Worm (Caenorhabditis elegans) whole organism, L4/young adult: ENCODE measurements around the gene C12D8.20.

Experiments
- W03F9.2 ChIP-seq: fragments of 150-350 bp; optimal IDR thresholded peaks from 2 replicates; lab custom pipeline; 2014; ENCODE audit warnings: missing biosample characterization, missing genetic modification characterization
- him-1 ChIP-seq: sonication (generic microtip); optimal IDR thresholded peaks from 2 replicates; lab custom pipeline; 2016; ENCODE audit warnings: missing genotype, missing genetic modification reagents, missing genetic modification characterization, missing compliant biosample characterization

DNA sequence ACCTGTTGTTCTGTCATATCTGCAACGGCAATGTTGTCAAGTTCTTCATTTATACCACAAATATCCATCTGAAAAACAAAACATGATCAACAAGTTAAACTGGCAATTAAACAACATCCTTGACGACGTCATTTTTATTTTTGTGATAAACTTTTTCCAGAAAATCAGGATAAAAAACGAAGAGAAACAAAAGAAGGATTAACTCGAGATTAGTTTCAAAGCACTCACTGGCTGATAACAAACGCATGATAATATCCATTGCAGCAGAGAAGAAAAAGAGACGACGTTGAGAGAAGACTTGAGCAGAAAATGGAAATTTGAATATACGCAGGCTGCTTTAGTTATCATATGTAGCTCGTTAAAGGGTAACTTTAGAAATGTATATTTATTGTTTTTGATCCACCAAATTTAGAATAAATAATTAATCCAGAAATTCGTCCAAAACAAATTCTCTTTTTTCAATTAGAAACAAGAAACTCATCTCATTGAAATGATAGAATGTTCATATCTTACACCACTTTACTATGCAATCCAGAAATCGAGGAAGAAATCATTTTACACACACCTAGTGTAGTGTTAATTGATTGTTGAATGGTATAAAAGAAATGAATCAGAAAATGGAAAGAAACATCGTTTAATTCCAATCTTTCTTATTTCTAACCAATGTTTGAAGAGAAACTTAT, 19.2 kb downstream of the C12D8.20 start, which contains the start of the genes C12D8.21 and col-148:
- TF ChIP-seq him-1 (tag; lab: Kevin White, UChicago) (no peak), W03F9.2 (tag; lab: Kevin White, UChicago) (no peak)
